Worm (Caenorhabditis elegans) whole organism, midembryonic: Measurements from ENCODE around the gene fbxl-5.

ENCODE experiments used
- cog-1 ChIP-seq: sonication (generic microtip); optimal IDR thresholded peaks from 2 replicates; lab custom pipeline; 2016; ENCODE audit warnings: missing genetic modification characterization, missing compliant biosample characterization
- flt-1 ChIP-seq: fragments of 200-800 bp; sonication (Bioruptor generic); IDR thresholded peaks from 2 replicates; pipeline ENCODE4 v1.3.6; 2022; ENCODE audit warnings: missing genetic modification characterization, missing compliant biosample characterization
- klf-2 ChIP-seq: fragments of 200-800 bp; sonication (Bioruptor generic); conservative IDR thresholded peaks from 2 replicates; pipeline ENCODE4 v1.3.6; 2022; ENCODE audit warnings: missing genetic modification reagents, missing genetic modification characterization, missing compliant biosample characterization
- med-1 ChIP-seq: sonication (generic microtip); optimal IDR thresholded peaks from 2 replicates; lab custom pipeline; 2017; ENCODE audit warnings: missing genetic modification characterization, mild to moderate bottlenecking, missing compliant biosample characterization, antibody characterized with exemption, missing genetic modification reagents; ENCODE audit not compliant: insufficient read depth
- ref-1 ChIP-seq: fragments of 200-800 bp; sonication (Bioruptor generic); conservative IDR thresholded peaks from 2 replicates; pipeline ENCODE4 v1.3.6; 2022; ENCODE audit warnings: missing genetic modification reagents, missing genetic modification characterization, missing compliant biosample characterization
- tab-1 ChIP-seq: fragments of 200-800 bp; sonication (Bioruptor generic); IDR thresholded peaks from 2 replicates; pipeline ENCODE4 v1.3.6; 2022; ENCODE audit warnings: missing genetic modification characterization, missing compliant biosample characterization
- ztf-23 ChIP-seq: fragments of 200-800 bp; sonication (Bioruptor generic); IDR thresholded peaks from 2 replicates; pipeline ENCODE4 v1.3.6; 2022; ENCODE audit warnings: missing genetic modification reagents, missing genetic modification characterization, missing compliant biosample characterization
- ztf-29 ChIP-seq: fragments of 200-800 bp; sonication (Bioruptor generic); IDR thresholded peaks from 2 replicates; pipeline ENCODE4 v1.3.6; 2022; ENCODE audit warnings: missing genetic modification reagents, missing genetic modification characterization, missing compliant biosample characterization

DNA sequence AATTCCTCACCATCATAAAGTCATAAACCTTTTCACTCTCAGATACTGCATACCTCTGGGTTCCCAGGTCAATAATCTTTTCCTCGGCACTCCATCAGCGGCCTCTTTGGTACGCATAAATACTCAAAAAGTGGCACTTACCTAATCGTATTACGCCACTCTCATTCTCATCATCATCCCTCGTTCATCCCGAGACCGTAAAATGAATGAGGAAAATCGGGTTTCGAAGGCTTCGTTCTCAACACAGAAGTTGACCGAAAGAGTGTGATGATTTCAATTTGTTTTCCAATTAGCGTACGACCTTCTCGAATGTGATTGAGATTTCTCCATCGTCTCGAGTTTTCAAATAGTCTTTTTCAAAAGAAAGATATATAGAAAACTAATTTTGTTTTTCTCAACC is 2.8 kb upstream of the fbxl-5 start:
- TF ChIP-seq med-1 (no peak), flt-1 (GFP tag; lab: Robert Waterston, UW) (no peak), klf-2 (GFP tag; lab: Robert Waterston, UW) (no peak), ztf-29 (GFP tag; lab: Robert Waterston, UW) (no peak), ztf-23 (GFP tag; lab: Robert Waterston, UW) (no peak), ref-1 (no peak), cog-1 (tag; lab: Kevin White, UChicago) (no peak), tab-1 (GFP tag; lab: Robert Waterston, UW) (no peak)
